Fruit fly (Drosophila melanogaster) whole organism, prepupa: ENCODE results near the gene Atf3.
A peak's percentile ranks its signal among the peaks of the same experiment; 100 is the strongest.

Experiments used
- Blimp-1 ChIP-seq: fragments of 200-800 bp; sonication (Bioruptor generic); optimal IDR thresholded peaks from 3 replicates; lab custom pipeline; 2017; ENCODE audit warnings: missing biosample characterization, missing genetic modification characterization, mild to moderate bottlenecking, moderate library complexity, missing genetic modification reagents
- CG10631 ChIP-seq: fragments of 200-800 bp; sonication (Bioruptor generic); optimal IDR thresholded peaks from 2 replicates; lab custom pipeline; 2016; ENCODE audit warnings: missing biosample characterization, missing genetic modification characterization
- CG10669 ChIP-seq: fragments of 200-800 bp; sonication (Bioruptor generic); optimal IDR thresholded peaks from 3 replicates; lab custom pipeline; 2018; ENCODE audit warnings: missing biosample characterization, mild to moderate bottlenecking, missing genetic modification characterization, moderate library complexity
- CG11294 ChIP-seq: fragments of 200-800 bp; sonication (Bioruptor generic); IDR thresholded peaks from 2 replicates; pipeline ENCODE4 v1.3.6; 2022; ENCODE audit warnings: missing biosample characterization, missing genetic modification characterization
- CG11762 ChIP-seq: fragments of 200-800 bp; sonication (Bioruptor generic); optimal IDR thresholded peaks from 3 replicates; lab custom pipeline; 2016; ENCODE audit warnings: missing biosample characterization, missing genetic modification characterization; ENCODE audit not compliant: insufficient read depth
- CG11902 ChIP-seq: fragments of 200-800 bp; sonication (Bioruptor generic); optimal IDR thresholded peaks from 3 replicates; lab custom pipeline; 2016; ENCODE audit warnings: missing biosample characterization, missing genetic modification characterization
- CG1621 ChIP-seq: fragments of 200-800 bp; sonication (Bioruptor generic); optimal IDR thresholded peaks from 3 replicates; lab custom pipeline; 2018; ENCODE audit warnings: missing biosample characterization, mild to moderate bottlenecking, missing genetic modification characterization
- CG16779 ChIP-seq: fragments of 200-800 bp; sonication (Bioruptor generic); optimal IDR thresholded peaks from 3 replicates; lab custom pipeline; 2017; ENCODE audit warnings: missing biosample characterization, mild to moderate bottlenecking, missing genetic modification characterization
- CG3032 ChIP-seq: fragments of 200-800 bp; optimal IDR thresholded peaks from 2 replicates; lab custom pipeline; 2019; ENCODE audit warnings: missing biosample characterization, mild to moderate bottlenecking, missing genetic modification characterization, moderate library complexity
- CG31627 ChIP-seq: fragments of 200-800 bp; sonication (Bioruptor generic); optimal IDR thresholded peaks from 3 replicates; lab custom pipeline; 2016; ENCODE audit warnings: missing biosample characterization, missing genetic modification characterization
- CG32006 ChIP-seq: fragments of 200-800 bp; sonication (Bioruptor generic); optimal IDR thresholded peaks from 3 replicates; lab custom pipeline; 2017; ENCODE audit warnings: missing biosample characterization, mild to moderate bottlenecking, missing genetic modification characterization
- CG3919 ChIP-seq: fragments of 200-800 bp; sonication (Bioruptor generic); optimal IDR thresholded peaks from 3 replicates; lab custom pipeline; 2016; ENCODE audit warnings: missing biosample characterization, missing genetic modification characterization
- CG4318 ChIP-seq: fragments of 200-800 bp; sonication (Bioruptor generic); optimal IDR thresholded peaks from 3 replicates; lab custom pipeline; 2017; ENCODE audit warnings: missing biosample characterization, mild to moderate bottlenecking, missing genetic modification characterization
- CG6276 ChIP-seq: fragments of 200-800 bp; sonication (Bioruptor generic); optimal IDR thresholded peaks from 2 replicates; lab custom pipeline; 2017; ENCODE audit warnings: missing biosample characterization, mild to moderate bottlenecking, missing genetic modification characterization
- CG6792 ChIP-seq: fragments of 200-800 bp; sonication (Bioruptor generic); optimal IDR thresholded peaks from 3 replicates; lab custom pipeline; 2016; ENCODE audit warnings: missing biosample characterization, missing genetic modification characterization
- CG6808 ChIP-seq: fragments of 200-800 bp; sonication (Bioruptor generic); optimal IDR thresholded peaks from 3 replicates; lab custom pipeline; 2017; ENCODE audit warnings: missing biosample characterization, missing genetic modification characterization, mild to moderate bottlenecking, moderate library complexity, missing genetic modification reagents
- CG6854 ChIP-seq: fragments of 200-800 bp; sonication (Bioruptor generic); optimal IDR thresholded peaks from 2 replicates; lab custom pipeline; 2017; ENCODE audit warnings: missing biosample characterization, mild to moderate bottlenecking, missing genetic modification characterization
- CG7368 ChIP-seq: fragments of 200-800 bp; sonication (Bioruptor generic); optimal IDR thresholded peaks from 3 replicates; lab custom pipeline; 2016; ENCODE audit warnings: missing biosample characterization, missing genetic modification characterization
- CG8119 ChIP-seq: fragments of 200-800 bp; sonication (Bioruptor generic); IDR thresholded peaks from 3 replicates; pipeline ENCODE4 v1.3.6; 2022; ENCODE audit warnings: missing biosample characterization, missing genetic modification characterization
- CG8319 ChIP-seq: fragments of 200-800 bp; sonication (Bioruptor generic); optimal IDR thresholded peaks from 3 replicates; lab custom pipeline; 2016; ENCODE audit warnings: missing biosample characterization, missing genetic modification characterization
- CG8632 ChIP-seq: fragments of 200-800 bp; sonication (Bioruptor generic); optimal IDR thresholded peaks from 3 replicates; lab custom pipeline; 2016; ENCODE audit warnings: missing biosample characterization, missing genetic modification characterization
- CG9139 ChIP-seq: fragments of 200-800 bp; sonication (Bioruptor generic); optimal IDR thresholded peaks from 3 replicates; lab custom pipeline; 2017; ENCODE audit warnings: missing biosample characterization, mild to moderate bottlenecking, missing genetic modification characterization
- Eip75B ChIP-seq: fragments of 200-800 bp; sonication (Bioruptor generic); optimal IDR thresholded peaks from 3 replicates; lab custom pipeline; 2016; ENCODE audit warnings: missing biosample characterization, missing genetic modification characterization
- Eip78C ChIP-seq: fragments of 200-800 bp; sonication (Bioruptor generic); peaks from one replicate; lab custom pipeline; 2016; ENCODE audit warnings: missing biosample characterization, missing genetic modification characterization
- Eip93F ChIP-seq: fragments of 200-800 bp; sonication (Bioruptor generic); optimal IDR thresholded peaks from 2 replicates; lab custom pipeline; 2016; ENCODE audit warnings: missing biosample characterization, mild to moderate bottlenecking, missing genetic modification characterization
- Ets21C ChIP-seq: fragments of 200-800 bp; sonication (Bioruptor generic); optimal IDR thresholded peaks from 3 replicates; lab custom pipeline; 2016; ENCODE audit warnings: missing biosample characterization, missing genetic modification characterization
- Ets96B ChIP-seq: fragments of 200-800 bp; optimal IDR thresholded peaks from 2 replicates; lab custom pipeline; 2019; ENCODE audit warnings: missing biosample characterization, mild to moderate bottlenecking, missing genetic modification characterization, moderate library complexity
- Gug ChIP-seq: fragments of 200-800 bp; sonication (Bioruptor generic); IDR thresholded peaks from 2 replicates; pipeline ENCODE4 v1.3.6; 2022; ENCODE audit warnings: missing biosample characterization, missing genetic modification characterization
- Hr38 ChIP-seq: sonication (Bioruptor generic); optimal IDR thresholded peaks from 2 replicates; lab custom pipeline; 2016; ENCODE audit warnings: missing biosample characterization, missing genetic modification characterization
- Hr39 ChIP-seq: fragments of 200-800 bp; sonication (Bioruptor generic); optimal IDR thresholded peaks from 2 replicates; lab custom pipeline; 2016; ENCODE audit warnings: missing biosample characterization, missing genetic modification characterization
- Lpt ChIP-seq: fragments of 200-800 bp; sonication (Bioruptor generic); optimal IDR thresholded peaks from 3 replicates; lab custom pipeline; 2016; ENCODE audit warnings: missing biosample characterization, missing genetic modification characterization
- Met ChIP-seq: fragments of 200-800 bp; sonication (Bioruptor generic); optimal IDR thresholded peaks from 3 replicates; lab custom pipeline; 2016; ENCODE audit warnings: missing biosample characterization, missing genetic modification characterization
- Smox ChIP-seq: fragments of 200-800 bp; sonication (Bioruptor generic); optimal IDR thresholded peaks from 3 replicates; lab custom pipeline; 2016; ENCODE audit warnings: missing biosample characterization, missing genetic modification characterization
- Sox14 ChIP-seq: fragments of 200-800 bp; sonication (Bioruptor generic); optimal IDR thresholded peaks from 3 replicates; lab custom pipeline; 2016; ENCODE audit warnings: missing biosample characterization, missing genetic modification characterization
- Sox15 ChIP-seq: fragments of 200-800 bp; sonication (Bioruptor generic); optimal IDR thresholded peaks from 3 replicates; lab custom pipeline; 2016; ENCODE audit warnings: missing biosample characterization, missing genetic modification characterization
- acj6 ChIP-seq: fragments of 200-800 bp; sonication (Bioruptor generic); optimal IDR thresholded peaks from 3 replicates; lab custom pipeline; 2016; ENCODE audit warnings: missing biosample characterization, missing genetic modification characterization
- cyc ChIP-seq: fragments of 200-800 bp; sonication (Bioruptor generic); optimal IDR thresholded peaks from 3 replicates; lab custom pipeline; 2016; ENCODE audit warnings: missing biosample characterization, missing genetic modification characterization
- dac ChIP-seq: fragments of 200-800 bp; sonication (Bioruptor generic); optimal IDR thresholded peaks from 2 replicates; lab custom pipeline; 2017; ENCODE audit warnings: missing biosample characterization, mild to moderate bottlenecking, missing genetic modification characterization
- dsx ChIP-seq: fragments of 200-800 bp; optimal IDR thresholded peaks from 3 replicates; lab custom pipeline; 2019; ENCODE audit warnings: missing biosample characterization, mild to moderate bottlenecking, missing genetic modification characterization, moderate library complexity; ENCODE audit not compliant: poor library complexity, severe bottlenecking
- esn ChIP-seq: fragments of 200-800 bp; sonication (Bioruptor generic); optimal IDR thresholded peaks from 2 replicates; lab custom pipeline; 2016; ENCODE audit warnings: missing biosample characterization, mild to moderate bottlenecking, missing genetic modification characterization, moderate library complexity
- fd59A ChIP-seq: fragments of 200-800 bp; sonication (Bioruptor generic); optimal IDR thresholded peaks from 2 replicates; lab custom pipeline; 2017; ENCODE audit warnings: missing biosample characterization, mild to moderate bottlenecking, missing genetic modification characterization, missing genetic modification reagents
- fd85E ChIP-seq: fragments of 200-800 bp; sonication (Bioruptor generic); optimal IDR thresholded peaks from 3 replicates; lab custom pipeline; 2016; ENCODE audit warnings: missing biosample characterization, missing genetic modification characterization
- fkh ChIP-seq: fragments of 200-800 bp; sonication (Bioruptor generic); optimal IDR thresholded peaks from 3 replicates; lab custom pipeline; 2017; ENCODE audit warnings: missing biosample characterization, mild to moderate bottlenecking, missing genetic modification characterization, moderate library complexity
- net ChIP-seq: fragments of 200-800 bp; sonication (Bioruptor generic); optimal IDR thresholded peaks from 3 replicates; lab custom pipeline; 2016; ENCODE audit warnings: missing biosample characterization, missing genetic modification characterization
- pdm3 ChIP-seq: fragments of 200-800 bp; sonication (Bioruptor generic); optimal IDR thresholded peaks from 3 replicates; lab custom pipeline; 2016; ENCODE audit warnings: missing biosample characterization, missing genetic modification characterization
- spab ChIP-seq: fragments of 200-800 bp; sonication (Bioruptor generic); optimal IDR thresholded peaks from 2 replicates; lab custom pipeline; 2017; ENCODE audit warnings: missing biosample characterization, mild to moderate bottlenecking, missing genetic modification characterization, missing genetic modification reagents
- ss ChIP-seq, 2 experiments: fragments of 200-800 bp; sonication (Bioruptor generic); optimal IDR thresholded peaks; 2 replicates in 1 of 2; 3 replicates in 1 of 2; lab custom pipeline; 2017 to 2018; ENCODE audit warnings: mild to moderate bottlenecking in 2 of 2, missing biosample characterization in 2 of 2, missing genetic modification characterization in 2 of 2, moderate library complexity in 1 of 2
- svp ChIP-seq: fragments of 200-800 bp; sonication (Bioruptor generic); peaks from one replicate; lab custom pipeline; 2016; ENCODE audit warnings: missing biosample characterization, missing genetic modification characterization
- topi ChIP-seq: fragments of 200-800 bp; sonication (Bioruptor generic); optimal IDR thresholded peaks from 3 replicates; lab custom pipeline; 2016; ENCODE audit warnings: missing biosample characterization, missing genetic modification characterization
- vri ChIP-seq: fragments of 200-800 bp; sonication (Bioruptor generic); optimal IDR thresholded peaks from 3 replicates; lab custom pipeline; 2016; ENCODE audit warnings: missing biosample characterization, mild to moderate bottlenecking, missing genetic modification characterization

Atf3 gene

dm6 chrX:1232533-1233212 lies 42.4 kb downstream of the Atf3 start:
- TF ChIP-seq Eip75B (GFP tag; lab: Kevin White, UChicago) (no peak), CG1621 (tag; lab: Kevin White, UChicago) (peak; percentile 10), Eip78C (GFP tag; lab: Kevin White, UChicago) (peak; percentile 26), dsx (peak; percentile 12)
- TF ChIP-seq, all 60 proteins: peak for 3

DNA sequence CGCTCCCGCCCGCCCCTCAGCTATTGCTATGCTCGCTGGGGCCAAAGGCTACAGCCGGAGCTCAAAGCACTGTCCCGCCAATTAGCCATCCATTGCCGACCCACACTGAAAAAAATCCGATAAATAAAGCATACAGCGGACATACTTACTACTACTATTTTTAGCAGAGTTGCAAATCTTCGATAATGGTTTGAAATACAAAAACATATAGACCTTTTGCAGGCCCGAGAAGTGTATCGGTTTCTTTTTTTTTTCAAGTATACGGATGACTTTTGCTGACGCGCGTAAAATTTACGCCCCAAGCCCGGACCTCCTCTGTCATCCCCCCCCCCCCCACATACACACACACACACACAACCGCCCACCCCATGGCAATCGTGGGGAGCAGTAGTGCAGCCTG lies 43.4 kb downstream of the Atf3 start:
- TF ChIP-seq CG10669 (GFP tag; lab: Kevin White, UChicago) (peak; percentile 23), Eip78C (GFP tag; lab: Kevin White, UChicago) (peak; percentile 20), CG8319 (GFP tag; lab: Kevin White, UChicago) (no peak), Hr38 (GFP tag; lab: Kevin White, UChicago) (no peak), vri (GFP tag; lab: Kevin White, UChicago) (no peak), Ets96B (tag; lab: Kevin White, UChicago) (no peak), CG32006 (GFP tag; lab: Kevin White, UChicago) (peak; percentile 60), CG6276 (GFP tag; lab: Kevin White, UChicago) (peak; percentile 49), CG6854 (GFP tag; lab: Kevin White, UChicago) (no peak), CG31627 (GFP tag; lab: Kevin White, UChicago) (no peak), dac (GFP tag; lab: Kevin White, UChicago) (no peak), ss (GFP tag; optimal IDR thresholded peaks at IDR 0.05; lab: Kevin White, UChicago) (no peak), Ets21C (no peak), CG8632 (GFP tag; lab: Kevin White, UChicago) (no peak), cyc (no peak), CG16779 (tag; lab: Kevin White, UChicago) (no peak), CG6808 (GFP tag; lab: Kevin White, UChicago) (no peak), Smox (no peak), CG8119 (GFP tag; lab: Robert Waterston, UW) (peak; percentile 45; the same call in 1 of the 3 replicates), CG7368 (GFP tag; lab: Kevin White, UChicago) (no peak), Met (no peak), net (GFP tag; lab: Kevin White, UChicago) (no peak), CG11902 (GFP tag; lab: Kevin White, UChicago) (no peak), CG9139 (GFP tag; lab: Kevin White, UChicago) (no peak), CG10631 (no peak), CG4318 (GFP tag; lab: Kevin White, UChicago) (peak; percentile 35), CG3919 (GFP tag; lab: Kevin White, UChicago) (peak; percentile 37), fd59A (no peak), Eip93F (no peak), esn (GFP tag; lab: Kevin White, UChicago) (no peak), CG6792 (GFP tag; lab: Kevin White, UChicago) (no peak), Sox14 (GFP tag; lab: Kevin White, UChicago) (no peak), CG1621 (tag; lab: Kevin White, UChicago) (no peak), Lpt (GFP tag; lab: Kevin White, UChicago) (no peak), topi (GFP tag; lab: Kevin White, UChicago) (no peak), CG3032 (no peak), Hr39 (GFP tag; lab: Kevin White, UChicago) (no peak), Sox15 (GFP tag; lab: Kevin White, UChicago) (no peak), CG11294 (GFP tag; lab: Robert Waterston, UW) (no peak), fkh (no peak), pdm3 (GFP tag; lab: Kevin White, UChicago) (no peak), acj6 (GFP tag; lab: Kevin White, UChicago) (no peak), Gug (GFP tag; lab: Robert Waterston, UW) (no peak), svp (GFP tag; lab: Kevin White, UChicago) (no peak), Blimp-1 (GFP tag; lab: Kevin White, UChicago) (no peak), CG11762 (GFP tag; lab: Kevin White, UChicago) (no peak), spab (GFP tag; lab: Kevin White, UChicago) (peak; percentile 1), fd85E (GFP tag; lab: Kevin White, UChicago) (no peak)
